Worm (Caenorhabditis elegans): ENCODE results near the gene cpz-2.

cpz-2 gene

DNA sequence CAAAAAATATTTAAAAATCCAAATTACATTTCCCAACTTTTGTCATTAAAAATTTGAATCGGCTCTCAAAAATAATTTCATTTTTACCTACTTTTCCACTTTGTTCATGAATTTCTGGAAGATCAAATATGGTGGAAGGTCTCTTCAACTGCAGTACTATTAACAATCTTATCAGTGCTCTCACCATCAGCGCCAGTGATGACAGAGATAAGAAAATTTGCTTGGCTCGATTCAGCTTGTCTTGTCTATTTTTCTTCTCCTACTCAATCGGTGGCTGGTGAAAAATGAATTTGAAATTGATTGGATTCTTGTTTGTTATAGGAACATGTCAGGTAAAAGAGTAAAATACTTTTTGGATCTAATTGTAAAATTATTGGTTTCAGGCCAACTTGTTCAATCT, at the start of gene cpz-2:
Gene cpz-2 (plus strand): TSS at position 210 of the 400 bp plus-strand sequence.
- TF ChIP-seq drap-1 (GFP tag; optimal IDR thresholded peaks at IDR 0.05) (no peak), mep-1 (tag; optimal IDR thresholded peaks at IDR 0.05) (no peak), mab-5 (tag; optimal IDR thresholded peaks at IDR 0.05) (no peak), cnd-1 (tag; optimal IDR thresholded peaks at IDR 0.05) (no peak), unc-39 (tag; optimal IDR thresholded peaks at IDR 0.05) (no peak), elt-1 (tag; optimal IDR thresholded peaks at IDR 0.05; ENCODE audit: borderline replicate concordance, insufficient read depth) (no peak), tbx-8 (GFP tag; optimal IDR thresholded peaks at IDR 0.05) (no peak), ceh-43 (GFP tag; optimal IDR thresholded peaks at IDR 0.05) (no peak), nhr-12 (tag; optimal IDR thresholded peaks at IDR 0.05) (no peak)

DNA sequence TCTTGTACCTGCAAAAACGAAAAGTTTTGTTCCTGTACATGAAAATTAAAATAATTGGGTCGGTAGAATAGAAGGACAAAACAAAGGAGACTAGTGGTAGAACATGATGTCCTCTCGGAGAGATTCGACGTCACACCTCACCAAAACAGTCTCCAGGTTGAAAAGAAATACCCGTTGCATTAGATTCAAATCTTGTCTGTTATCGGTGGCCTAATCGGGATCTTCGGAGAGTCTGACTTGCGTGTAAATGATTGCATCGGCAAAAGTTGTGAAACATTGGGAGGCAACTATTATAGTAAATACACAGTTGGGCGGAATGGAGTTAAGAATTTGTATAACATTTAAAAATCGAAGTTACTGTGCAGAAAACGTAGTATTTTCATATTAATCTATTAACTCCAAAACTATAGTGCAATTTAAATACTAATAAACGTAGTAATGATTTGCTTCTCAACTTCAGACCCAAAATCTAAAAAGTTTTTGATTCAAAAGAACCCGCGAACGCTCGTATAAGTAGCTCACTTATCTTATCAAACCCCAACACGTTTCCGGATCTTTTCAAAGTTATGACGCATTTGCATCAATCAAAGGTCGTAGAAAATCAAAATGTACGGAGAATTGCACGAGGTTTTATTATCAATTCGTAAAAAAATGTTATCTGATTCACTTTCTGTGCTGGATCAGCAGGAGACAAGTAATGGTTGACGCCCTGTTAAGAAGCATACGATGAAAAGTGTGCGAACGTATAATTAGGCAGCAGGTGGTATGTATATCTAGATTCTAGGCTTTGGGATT, 47.4 kb upstream of the cpz-2 start, which contains the start of gene nhr-168:
Gene nhr-168 (minus strand): TSS at position 486 of the 795 bp plus-strand sequence.
- TF ChIP-seq elt-1 (tag; optimal IDR thresholded peaks at IDR 0.05; ENCODE audit: borderline replicate concordance, insufficient read depth) (peak; percentile 94), ceh-39 (tag; optimal IDR thresholded peaks at IDR 0.05) (no peak), mab-5 (tag; optimal IDR thresholded peaks at IDR 0.05) (no peak)

ce11 chrV:13334447-13334846, 46.5 kb upstream of the cpz-2 start:
- TF ChIP-seq mab-5 (tag; optimal IDR thresholded peaks at IDR 0.05) (no peak), sem-2 (GFP tag; optimal IDR thresholded peaks at IDR 0.05) (no peak), ceh-43 (GFP tag; optimal IDR thresholded peaks at IDR 0.05) (no peak), blmp-1 (tag; optimal IDR thresholded peaks at IDR 0.05) (no peak), drap-1 (GFP tag; optimal IDR thresholded peaks at IDR 0.05) (no peak), nhr-12 (tag; optimal IDR thresholded peaks at IDR 0.05) (no peak), lin-13 (tag; optimal IDR thresholded peaks at IDR 0.05) (no peak), unc-39 (tag; optimal IDR thresholded peaks at IDR 0.05) (no peak), cnd-1 (tag; optimal IDR thresholded peaks at IDR 0.05) (no peak), elt-1 (tag; optimal IDR thresholded peaks at IDR 0.05; ENCODE audit: borderline replicate concordance, insufficient read depth) (no peak), flh-1 (GFP tag; optimal IDR thresholded peaks at IDR 0.05) (no peak), unc-62 (GFP tag; optimal IDR thresholded peaks at IDR 0.05) (no peak), nhr-28 (tag; optimal IDR thresholded peaks at IDR 0.05) (no peak), ceh-83 (GFP tag; optimal IDR thresholded peaks at IDR 0.05) (no peak), ztf-11 (tag; optimal IDR thresholded peaks at IDR 0.05) (no peak)

- TF ChIP-seq lsy-2 (tag; optimal IDR thresholded peaks at IDR 0.05), result no peak
- peak; percentile 9 for TF ChIP-seq elt-1 (tag; optimal IDR thresholded peaks at IDR 0.05; ENCODE audit: borderline replicate concordance, insufficient read depth)
Measured at ce11 chrV:13335883-13336419, 45.0 kb upstream of the cpz-2 start, which contains the start of gene C50B6.9. TSS of gene C50B6.9 (plus strand) at chrV:13336369.

DNA sequence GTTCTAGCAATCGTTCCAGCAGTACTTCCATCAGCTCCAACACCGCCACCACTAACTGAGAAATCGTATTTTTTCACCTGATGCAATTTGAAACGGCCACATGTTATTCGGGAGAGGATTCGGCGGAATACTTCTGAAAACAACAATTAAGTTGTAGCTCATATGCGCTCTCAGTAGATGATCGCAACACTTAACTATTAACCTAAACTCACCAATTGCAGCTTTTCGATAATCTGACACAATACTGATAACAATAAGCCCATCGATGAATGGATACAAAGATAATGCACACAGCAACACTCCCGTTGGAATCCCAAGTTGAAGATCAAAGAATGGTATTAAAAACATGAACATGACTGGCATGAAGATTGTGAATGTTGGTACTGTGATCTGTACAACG, 43.0 kb upstream of the cpz-2 start:
- TF ChIP-seq lin-32 (GFP tag; optimal IDR thresholded peaks at IDR 0.05) (no peak), nhr-28 (tag; optimal IDR thresholded peaks at IDR 0.05) (no peak), zip-8 (tag; optimal IDR thresholded peaks at IDR 0.05) (no peak), mab-5 (tag; optimal IDR thresholded peaks at IDR 0.05) (no peak), lin-13 (tag; optimal IDR thresholded peaks at IDR 0.05) (no peak), mep-1 (tag; optimal IDR thresholded peaks at IDR 0.05) (no peak), ceh-43 (GFP tag; optimal IDR thresholded peaks at IDR 0.05) (no peak), unc-62 (GFP tag; optimal IDR thresholded peaks at IDR 0.05) (no peak), ceh-39 (tag; optimal IDR thresholded peaks at IDR 0.05) (no peak), flh-1 (GFP tag; optimal IDR thresholded peaks at IDR 0.05) (no peak), pha-4 (tag; optimal IDR thresholded peaks at IDR 0.05) (no peak), sem-2 (GFP tag; optimal IDR thresholded peaks at IDR 0.05) (no peak), nhr-2 (tag; optimal IDR thresholded peaks at IDR 0.05) (no peak), cnd-1 (tag; optimal IDR thresholded peaks at IDR 0.05) (no peak), ceh-83 (GFP tag; optimal IDR thresholded peaks at IDR 0.05) (no peak), bed-3 (GFP tag; optimal IDR thresholded peaks at IDR 0.05) (no peak), nhr-237 (tag; optimal IDR thresholded peaks at IDR 0.05) (no peak)

ce11 chrV:13339633-13340290, 41.2 kb upstream of the cpz-2 start, which contains the start of the genes str-4 and lgc-48:
TSS of gene str-4 (minus strand) at chrV:13339733.
TSS of gene lgc-48 (plus strand) at chrV:13340240.
- TF ChIP-seq sptf-1 (tag; optimal IDR thresholded peaks at IDR 0.05), result no peak
- no peak for TF ChIP-seq ham-2 (GFP tag; optimal IDR thresholded peaks at IDR 0.05)
- no peak for TF ChIP-seq tbx-8 (GFP tag; optimal IDR thresholded peaks at IDR 0.05)
- no peak for TF ChIP-seq ceh-43 (GFP tag; optimal IDR thresholded peaks at IDR 0.05)
- no peak for TF ChIP-seq elt-1 (tag; optimal IDR thresholded peaks at IDR 0.05; ENCODE audit: borderline replicate concordance, insufficient read depth)
- no peak for TF ChIP-seq sem-2 (GFP tag; optimal IDR thresholded peaks at IDR 0.05)
- TF ChIP-seq ces-1 (GFP tag; optimal IDR thresholded peaks at IDR 0.05), result no peak
